Worm (Caenorhabditis elegans): Measurements from ENCODE around the gene Y54G2A.45.
A peak's percentile ranks its signal among the peaks of the same experiment; 100 is the strongest.
"Not testable (repeated sequence)": the region's sequence is repeated elsewhere in the genome, so short reads cannot be mapped to it uniquely, and the experiment has no call there.

Y54G2A.45 gene

ce11 chrIV:2775992-2776630 is 29.5 kb upstream of the Y54G2A.45 start:
- no peak for TF ChIP-seq lin-15B (tag; optimal IDR thresholded peaks at IDR 0.05)
- TF ChIP-seq unc-62 (GFP tag; optimal IDR thresholded peaks at IDR 0.05), result no peak
- TF ChIP-seq hmg-11 (tag; optimal IDR thresholded peaks at IDR 0.05), result peak; percentile 48
- no peak for TF ChIP-seq nhr-67 (tag; optimal IDR thresholded peaks at IDR 0.05)
- TF ChIP-seq lsy-12 (tag; optimal IDR thresholded peaks at IDR 0.05), result no peak
- TF ChIP-seq zag-1 (tag; optimal IDR thresholded peaks at IDR 0.05), result no peak
- TF ChIP-seq fos-1 (tag; optimal IDR thresholded peaks at IDR 0.05), result no peak
- no peak for TF ChIP-seq daf-12 (tag; optimal IDR thresholded peaks at IDR 0.05)
- TF ChIP-seq nfya-1 (tag; optimal IDR thresholded peaks at IDR 0.05; ENCODE audit: insufficient read depth), result peak; percentile 57
- no peak for TF ChIP-seq jun-1 (tag; optimal IDR thresholded peaks at IDR 0.05)
- no peak for TF ChIP-seq eor-1 (tag; optimal IDR thresholded peaks at IDR 0.05)
- TF ChIP-seq ZK546.5 (tag; optimal IDR thresholded peaks at IDR 0.05), result no peak
- no peak for TF ChIP-seq ceh-16 (tag; optimal IDR thresholded peaks at IDR 0.05)
- no peak for TF ChIP-seq skn-1 (tag; optimal IDR thresholded peaks at IDR 0.05)
- TF ChIP-seq R02D3.7 (tag; optimal IDR thresholded peaks at IDR 0.05), result no peak
- no peak for TF ChIP-seq egl-27 (tag; optimal IDR thresholded peaks at IDR 0.05)
- TF ChIP-seq lin-39 (tag; optimal IDR thresholded peaks at IDR 0.05), result peak; percentile 78
- no peak for TF ChIP-seq egl-5 (tag; optimal IDR thresholded peaks at IDR 0.05)
- TF ChIP-seq nhr-23 (tag; optimal IDR thresholded peaks at IDR 0.05), result no peak
- no peak for TF ChIP-seq nhr-12 (tag; optimal IDR thresholded peaks at IDR 0.05)
- TF ChIP-seq pha-4 (tag; optimal IDR thresholded peaks at IDR 0.05), result peak; percentile 46
- TF ChIP-seq sea-2 (GFP tag; optimal IDR thresholded peaks at IDR 0.05), result no peak
- no peak for TF ChIP-seq elt-2 (tag; optimal IDR thresholded peaks at IDR 0.05)
- TF ChIP-seq nhr-77 (tag; optimal IDR thresholded peaks at IDR 0.05), result no peak
- TF ChIP-seq snpc-4 (tag; optimal IDR thresholded peaks at IDR 0.05), result peak; percentile 22

- TF ChIP-seq lin-15B (tag; optimal IDR thresholded peaks at IDR 0.05) (no peak), mdl-1 (tag; optimal IDR thresholded peaks at IDR 0.05) (no peak), unc-62 (GFP tag; optimal IDR thresholded peaks at IDR 0.05) (no peak), nfya-1 (tag; optimal IDR thresholded peaks at IDR 0.05; ENCODE audit: insufficient read depth) (no peak), elt-2 (tag; optimal IDR thresholded peaks at IDR 0.05) (no peak)
Measured at ce11 chrIV:2776733-2777132, 28.9 kb upstream of the Y54G2A.45 start.

ce11 chrIV:2777841-2778240 is 27.8 kb upstream of the Y54G2A.45 start, which contains the start of gene Y54G2A.72:
Gene Y54G2A.72, plus strand, starts transcription at chrIV:2778141.
- not testable (repeated sequence) for TF ChIP-seq mml-1, nhr-76, hmg-11 (tag; optimal IDR thresholded peaks at IDR 0.05)

- no peak for TF ChIP-seq jun-1 (tag; optimal IDR thresholded peaks at IDR 0.05)
- no peak for TF ChIP-seq ceh-9 (tag; optimal IDR thresholded peaks at IDR 0.05)
- TF ChIP-seq nfya-1 (tag; optimal IDR thresholded peaks at IDR 0.05; ENCODE audit: insufficient read depth), result no peak
- TF ChIP-seq unc-39 (tag; optimal IDR thresholded peaks at IDR 0.05), result no peak
- TF ChIP-seq egl-5 (tag; optimal IDR thresholded peaks at IDR 0.05), result no peak
- no peak for TF ChIP-seq ceh-16 (tag; optimal IDR thresholded peaks at IDR 0.05)
- no peak for TF ChIP-seq fkh-2 (tag; optimal IDR thresholded peaks at IDR 0.05)
- TF ChIP-seq hmg-11 (tag; optimal IDR thresholded peaks at IDR 0.05), result no peak
- no peak for TF ChIP-seq R02D3.7 (tag; optimal IDR thresholded peaks at IDR 0.05)
- TF ChIP-seq snpc-4 (tag; optimal IDR thresholded peaks at IDR 0.05), result no peak
- no peak for TF ChIP-seq nhr-25 (tag; optimal IDR thresholded peaks at IDR 0.05)
- no peak for TF ChIP-seq pha-4 (tag; optimal IDR thresholded peaks at IDR 0.05)
- no peak for TF ChIP-seq ama-1 (optimal IDR thresholded peaks at IDR 0.05)
- TF ChIP-seq ZK546.5 (tag; optimal IDR thresholded peaks at IDR 0.05), result no peak
- no peak for TF ChIP-seq nhr-67 (tag; optimal IDR thresholded peaks at IDR 0.05)
- TF ChIP-seq eor-1 (tag; optimal IDR thresholded peaks at IDR 0.05), result no peak
- no peak for TF ChIP-seq nhr-11 (tag; optimal IDR thresholded peaks at IDR 0.05)
- no peak for TF ChIP-seq ceh-82 (tag; optimal IDR thresholded peaks at IDR 0.05)
- TF ChIP-seq lin-39 (tag; optimal IDR thresholded peaks at IDR 0.05), result no peak
- TF ChIP-seq skn-1 (tag; optimal IDR thresholded peaks at IDR 0.05), result no peak
Measured at ce11 chrIV:2782793-2783540, 22.7 kb upstream of the Y54G2A.45 start, which contains the start of gene Y54G2A.12. Gene Y54G2A.12, minus strand, starts transcription at chrIV:2782843.

Data from whole organism, L3 larva.